Worm (Caenorhabditis elegans) whole organism, L2 larva: ENCODE data around the gene C53A5.2.

Experiments used
- ZK546.5 ChIP-seq: sonication (generic microtip); optimal IDR thresholded peaks from 2 replicates; lab custom pipeline; 2017; ENCODE audit warnings: missing biosample characterization, missing genetic modification characterization
- aly-2 ChIP-seq: fragments of 150-350 bp; optimal IDR thresholded peaks from 2 replicates; lab custom pipeline; 2014; ENCODE audit warnings: missing biosample characterization, missing genetic modification characterization
- ama-1 ChIP-seq: fragments of 150-350 bp; optimal IDR thresholded peaks from 2 replicates; lab custom pipeline; 2018; ENCODE audit warnings: inconsistent platforms
- ceh-82 ChIP-seq: fragments of 150-350 bp; optimal IDR thresholded peaks from 2 replicates; lab custom pipeline; 2014; ENCODE audit warnings: missing biosample characterization, missing genetic modification characterization
- fos-1 ChIP-seq: fragments of 150-350 bp; optimal IDR thresholded peaks from 2 replicates; lab custom pipeline; 2014; ENCODE audit warnings: missing biosample characterization, missing genetic modification characterization
- lin-11 ChIP-seq: fragments of 150-350 bp; sonication (generic microtip); optimal IDR thresholded peaks from 2 replicates; lab custom pipeline; 2014; ENCODE audit warnings: missing biosample characterization, missing genetic modification characterization, inconsistent platforms, mixed read lengths
- mbf-1 ChIP-seq: sonication (generic microtip); optimal IDR thresholded peaks from 2 replicates; lab custom pipeline; 2017; ENCODE audit warnings: missing biosample characterization, missing genetic modification characterization
- nhr-12 ChIP-seq: fragments of 150-350 bp; optimal IDR thresholded peaks from 2 replicates; lab custom pipeline; 2014; ENCODE audit warnings: missing biosample characterization, missing genetic modification characterization
- sma-3 ChIP-seq: sonication (generic microtip); optimal IDR thresholded peaks from 2 replicates; lab custom pipeline; 2016; ENCODE audit warnings: missing genetic modification reagents, missing genetic modification characterization, missing compliant biosample characterization
- unc-39 ChIP-seq: fragments of 150-350 bp; optimal IDR thresholded peaks from 2 replicates; lab custom pipeline; 2014; ENCODE audit warnings: missing biosample characterization, missing genetic modification characterization
- unc-62 ChIP-seq: fragments of 150-350 bp; optimal IDR thresholded peaks from 2 replicates; lab custom pipeline; 2014; ENCODE audit warnings: missing biosample characterization, missing genetic modification reagents, missing genetic modification characterization
- ztf-4 ChIP-seq: fragments of 150-350 bp; optimal IDR thresholded peaks from 2 replicates; lab custom pipeline; 2014; ENCODE audit warnings: missing biosample characterization, missing genetic modification characterization

ce11 chrV:14505745-14506214 lies 17.2 kb downstream of the C53A5.2 start:
- TF ChIP-seq sma-3, result peak; percentile 44
- no peak for TF ChIP-seq ama-1
- no peak for TF ChIP-seq lin-11 (tag; lab: Kevin White, UChicago)
- no peak for TF ChIP-seq unc-39 (tag; lab: Kevin White, UChicago)
- TF ChIP-seq ceh-82 (tag; lab: Kevin White, UChicago), result no peak
- TF ChIP-seq unc-62 (GFP tag; lab: Kevin White, UChicago), result no peak
- TF ChIP-seq ZK546.5 (tag; lab: Kevin White, UChicago), result no peak
- no peak for TF ChIP-seq aly-2
- no peak for TF ChIP-seq ztf-4
- TF ChIP-seq mbf-1, result no peak
- no peak for TF ChIP-seq nhr-12 (tag; lab: Kevin White, UChicago)
- peak; percentile 90 for TF ChIP-seq fos-1 (tag; lab: Kevin White, UChicago)
